Worm (Caenorhabditis elegans): ENCODE data around the gene R102.8.

- no peak for TF ChIP-seq aly-2 (tag; optimal IDR thresholded peaks at IDR 0.05)
- no peak for TF ChIP-seq nhr-90 (tag; optimal IDR thresholded peaks at IDR 0.05; ENCODE audit: poor library complexity)
Observed at ce11 chrIV:10688972-10689567, 969 bp downstream of the R102.8 start, which contains the start of gene R102.3.
